Worm (Caenorhabditis elegans): Measurements from ENCODE around the gene sre-21.

The sre-21 gene

ce11 chrV:17728336-17728735 lies 44.7 kb downstream of the sre-21 start:
- TF ChIP-seq dao-5 (tag; optimal IDR thresholded peaks at IDR 0.05) (no peak), him-1 (tag; optimal IDR thresholded peaks at IDR 0.05) (no peak), W03F9.2 (tag; optimal IDR thresholded peaks at IDR 0.05) (no peak)

- no peak for TF ChIP-seq dao-5 (tag; optimal IDR thresholded peaks at IDR 0.05)
These were observed 48.3 kb downstream of the sre-21 start, which contains the start of gene fat-5 for ce11 chrV:17724704-17725103. TSS of gene fat-5 (plus strand) at chrV:17725004.

DNA sequence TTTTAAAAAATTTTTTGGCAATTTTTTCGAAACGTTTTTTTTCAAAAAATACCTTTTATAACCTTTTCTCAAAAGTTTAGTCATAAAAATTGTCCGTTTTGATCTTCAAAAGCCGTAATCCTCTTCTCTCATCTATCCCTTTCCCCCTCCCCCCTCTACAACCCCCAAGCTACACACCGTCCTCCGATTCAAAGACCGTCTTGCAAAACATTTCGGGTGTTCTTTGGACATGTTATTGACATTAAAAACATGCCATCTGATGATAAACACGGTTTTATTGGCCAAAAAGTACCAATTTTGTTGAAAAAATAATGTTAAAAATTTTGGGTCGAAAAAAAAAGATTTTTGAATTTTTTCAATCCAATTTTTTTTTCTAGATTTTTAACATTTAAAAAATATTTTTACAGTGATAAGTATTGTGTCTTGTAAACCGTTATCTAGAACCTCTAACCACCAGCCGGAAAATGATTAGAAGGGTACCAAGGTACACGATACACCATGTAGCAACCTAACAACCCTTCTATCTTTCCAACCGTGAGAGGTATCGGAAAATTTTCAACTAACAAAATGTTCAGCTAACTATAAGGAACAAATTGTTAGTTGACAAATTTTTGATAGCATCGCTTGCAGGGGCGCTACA lies 49.7 kb downstream of the sre-21 start:
- TF ChIP-seq him-1 (tag; optimal IDR thresholded peaks at IDR 0.05) (no peak), W03F9.2 (tag; optimal IDR thresholded peaks at IDR 0.05) (no peak), dao-5 (tag; optimal IDR thresholded peaks at IDR 0.05) (no peak)

- no peak for TF ChIP-seq dao-5 (tag; optimal IDR thresholded peaks at IDR 0.05)
- no peak for TF ChIP-seq W03F9.2 (tag; optimal IDR thresholded peaks at IDR 0.05)
- TF ChIP-seq him-1 (tag; optimal IDR thresholded peaks at IDR 0.05): no peak
These were observed 50.5 kb downstream of the sre-21 start for ce11 chrV:17722553-17722952.

ce11 chrV:17721709-17722108 lies 51.3 kb downstream of the sre-21 start:
- TF ChIP-seq W03F9.2 (tag; optimal IDR thresholded peaks at IDR 0.05) (no peak), him-1 (tag; optimal IDR thresholded peaks at IDR 0.05) (no peak), dao-5 (tag; optimal IDR thresholded peaks at IDR 0.05) (no peak)

All from whole organism, L4/young adult.